Fruit fly (Drosophila melanogaster) whole organism, embryonic: ENCODE data around the gene MBD-like.

Experiments used
- Adf1 ChIP-seq: fragments of 200-800 bp; sonication (Bioruptor generic); IDR thresholded peaks from 2 replicates; pipeline ENCODE4 v1.3.6; 2022; ENCODE audit warnings: missing biosample characterization, missing genetic modification characterization
- C15 ChIP-seq: fragments of 200-800 bp; sonication (Bioruptor generic); IDR thresholded peaks from 3 replicates; pipeline ENCODE4 v1.3.6; 2022; ENCODE audit warnings: missing biosample characterization, missing genetic modification characterization
- CG10959 ChIP-seq: fragments of 200-800 bp; sonication (Bioruptor generic); IDR thresholded peaks from 2 replicates; pipeline ENCODE4 v1.3.6; 2022; ENCODE audit warnings: missing biosample characterization, missing genetic modification characterization
- CG11398 ChIP-seq: fragments of 200-800 bp; sonication (Bioruptor generic); optimal IDR thresholded peaks from 2 replicates; lab custom pipeline; 2016; ENCODE audit warnings: missing biosample characterization, missing genetic modification characterization
- CG11456 ChIP-seq: fragments of 200-800 bp; sonication (Bioruptor generic); IDR thresholded peaks from 3 replicates; pipeline ENCODE4 v1.3.6; 2022; ENCODE audit warnings: missing biosample characterization, missing genetic modification characterization
- CG11696 ChIP-seq: fragments of 200-800 bp; sonication (Bioruptor generic); IDR thresholded peaks from 2 replicates; pipeline ENCODE4 v1.3.6; 2022; ENCODE audit warnings: missing biosample characterization, missing genetic modification characterization
- CG14965 ChIP-seq: fragments of 200-800 bp; sonication (Bioruptor generic); optimal IDR thresholded peaks from 2 replicates; lab custom pipeline; 2016; ENCODE audit warnings: missing biosample characterization, missing genetic modification characterization, borderline replicate concordance
- CG17186 ChIP-seq: fragments of 200-800 bp; sonication (Bioruptor generic); optimal IDR thresholded peaks from 3 replicates; lab custom pipeline; 2017; ENCODE audit warnings: missing biosample characterization, missing genetic modification reagents, missing genetic modification characterization
- CG5953 ChIP-seq: fragments of 200-800 bp; sonication (Bioruptor generic); IDR thresholded peaks from 2 replicates; pipeline ENCODE4 v1.3.6; 2022; ENCODE audit warnings: missing biosample characterization, missing genetic modification characterization
- CG7928 ChIP-seq: fragments of 200-800 bp; sonication (Bioruptor generic); optimal IDR thresholded peaks from 2 replicates; lab custom pipeline; 2017; ENCODE audit warnings: missing biosample characterization, mild to moderate bottlenecking, missing genetic modification characterization
- CG8478 ChIP-seq: fragments of >200 bp; optimal IDR thresholded peaks from 2 replicates; lab custom pipeline; 2018
- CG9609 ChIP-seq: fragments of 200-800 bp; sonication (Bioruptor generic); optimal IDR thresholded peaks from 3 replicates; lab custom pipeline; 2016; ENCODE audit warnings: missing biosample characterization, missing genetic modification characterization
- CG9797 ChIP-seq: fragments of 200-800 bp; sonication (Bioruptor generic); optimal IDR thresholded peaks from 3 replicates; lab custom pipeline; 2018; ENCODE audit warnings: missing biosample characterization, mild to moderate bottlenecking, missing genetic modification characterization
- CG9876 ChIP-seq: fragments of 200-800 bp; sonication (Bioruptor generic); optimal IDR thresholded peaks from 2 replicates; lab custom pipeline; 2016; ENCODE audit warnings: missing biosample characterization, missing genetic modification characterization
- CoRest ChIP-seq: fragments of 200-800 bp; sonication (Bioruptor generic); optimal IDR thresholded peaks from 3 replicates; lab custom pipeline; 2018; ENCODE audit warnings: missing biosample characterization, mild to moderate bottlenecking, missing genetic modification characterization, moderate library complexity
- Doc2 ChIP-seq: fragments of 200-800 bp; sonication (Bioruptor generic); IDR thresholded peaks from 2 replicates; pipeline ENCODE4 v1.3.6; 2022; ENCODE audit warnings: missing biosample characterization, missing genetic modification characterization
- Doc3 ChIP-seq: fragments of 200-800 bp; sonication (Bioruptor generic); IDR thresholded peaks from 3 replicates; pipeline ENCODE4 v1.3.6; 2022; ENCODE audit warnings: missing biosample characterization, missing genetic modification characterization; ENCODE audit not compliant: partially characterized antibody
- Elba2 ChIP-seq: fragments of 200-800 bp; sonication (Bioruptor generic); optimal IDR thresholded peaks from 3 replicates; lab custom pipeline; 2016; ENCODE audit warnings: missing biosample characterization, missing genetic modification characterization
- MBD-R2 ChIP-seq: fragments of 200-800 bp; sonication (Bioruptor generic); IDR thresholded peaks from 2 replicates; pipeline ENCODE4 v1.3.6; 2022; ENCODE audit warnings: missing biosample characterization, missing genetic modification characterization
- Opbp ChIP-seq: fragments of 200-800 bp; sonication (Bioruptor generic); IDR thresholded peaks from 3 replicates; pipeline ENCODE4 v1.3.6; 2022; ENCODE audit warnings: missing biosample characterization, missing genetic modification characterization; ENCODE audit not compliant: partially characterized antibody
- Optix ChIP-seq: fragments of 200-800 bp; sonication (Bioruptor generic); IDR thresholded peaks from 3 replicates; pipeline ENCODE4 v1.3.6; 2022; ENCODE audit warnings: missing biosample characterization, missing genetic modification characterization
- PHDP ChIP-seq: fragments of 200-800 bp; sonication (Bioruptor generic); optimal IDR thresholded peaks from 3 replicates; lab custom pipeline; 2018; ENCODE audit warnings: missing biosample characterization, mild to moderate bottlenecking, missing genetic modification characterization, moderate library complexity
- Pdp1 ChIP-seq, 2 experiments: fragments of 200-800 bp; sonication (Bioruptor generic); optimal IDR thresholded peaks; 3 replicates each; lab custom pipeline; 2016; ENCODE audit warnings: missing biosample characterization in 2 of 2, missing genetic modification characterization in 2 of 2, mild to moderate bottlenecking in 1 of 2, moderate library complexity in 1 of 2
- Side ChIP-seq: fragments of 200-800 bp; sonication (Bioruptor generic); optimal IDR thresholded peaks from 2 replicates; lab custom pipeline; 2016; ENCODE audit warnings: missing biosample characterization, missing genetic modification characterization
- Xrp1 ChIP-seq: fragments of 200-800 bp; sonication (Bioruptor generic); IDR thresholded peaks from 2 replicates; pipeline ENCODE4 v1.3.6; 2022; ENCODE audit warnings: missing biosample characterization, missing genetic modification characterization
- ato ChIP-seq: fragments of 200-800 bp; sonication (Bioruptor generic); IDR thresholded peaks from 2 replicates; pipeline ENCODE4 v1.3.6; 2022; ENCODE audit warnings: missing biosample characterization, missing genetic modification characterization; ENCODE audit not compliant: partially characterized antibody
- br ChIP-seq: fragments of >200 bp; optimal IDR thresholded peaks from 2 replicates; lab custom pipeline; 2017
- chn ChIP-seq: fragments of 200-800 bp; sonication (Bioruptor generic); optimal IDR thresholded peaks from 2 replicates; lab custom pipeline; 2016; ENCODE audit warnings: missing biosample characterization, missing genetic modification characterization
- ci ChIP-seq: fragments of 200-800 bp; sonication (Bioruptor generic); IDR thresholded peaks from 3 replicates; pipeline ENCODE4 v1.3.6; 2022; ENCODE audit warnings: missing biosample characterization, missing genetic modification characterization
- corto ChIP-seq: fragments of 200-800 bp; sonication (Bioruptor generic); optimal IDR thresholded peaks from 2 replicates; lab custom pipeline; 2016; ENCODE audit warnings: missing biosample characterization, mild to moderate bottlenecking, missing genetic modification characterization, moderate library complexity
- dysf ChIP-seq: fragments of 200-800 bp; sonication (Bioruptor generic); IDR thresholded peaks from 3 replicates; pipeline ENCODE4 v1.3.6; 2022; ENCODE audit warnings: missing biosample characterization, missing genetic modification characterization
- emc ChIP-seq: fragments of 200-800 bp; sonication (Bioruptor generic); optimal IDR thresholded peaks from 2 replicates; lab custom pipeline; 2016; ENCODE audit warnings: missing biosample characterization, missing genetic modification characterization
- gce ChIP-seq: fragments of 200-800 bp; sonication (Bioruptor generic); IDR thresholded peaks from 3 replicates; pipeline ENCODE4 v1.3.6; 2022; ENCODE audit warnings: missing biosample characterization, missing genetic modification characterization
- gfzf ChIP-seq: fragments of 200-800 bp; sonication (Bioruptor generic); optimal IDR thresholded peaks from 2 replicates; lab custom pipeline; 2016; ENCODE audit warnings: missing biosample characterization, mild to moderate bottlenecking, missing genetic modification characterization, moderate library complexity
- klu ChIP-seq: fragments of 200-800 bp; sonication (Bioruptor generic); IDR thresholded peaks from 2 replicates; pipeline ENCODE4 v1.3.6; 2022; ENCODE audit warnings: missing biosample characterization, missing genetic modification characterization
- lbe ChIP-seq: fragments of 200-800 bp; sonication (Bioruptor generic); optimal IDR thresholded peaks from 2 replicates; lab custom pipeline; 2016; ENCODE audit warnings: missing biosample characterization, mild to moderate bottlenecking, missing genetic modification characterization
- mam ChIP-seq: fragments of 200-800 bp; sonication (Bioruptor generic); optimal IDR thresholded peaks from 3 replicates; lab custom pipeline; 2016; ENCODE audit warnings: missing biosample characterization, missing genetic modification characterization
- mld ChIP-seq: fragments of 200-800 bp; sonication (Bioruptor generic); IDR thresholded peaks from 3 replicates; pipeline ENCODE4 v1.3.6; 2022; ENCODE audit warnings: missing biosample characterization, missing genetic modification characterization; ENCODE audit not compliant: partially characterized antibody
- oc ChIP-seq: fragments of 200-800 bp; sonication (Bioruptor generic); optimal IDR thresholded peaks from 2 replicates; lab custom pipeline; 2018; ENCODE audit warnings: missing biosample characterization, mild to moderate bottlenecking, missing genetic modification characterization, moderate library complexity
- rib ChIP-seq: fragments of 200-800 bp; sonication (Bioruptor generic); IDR thresholded peaks from 2 replicates; pipeline ENCODE4 v1.3.6; 2022; ENCODE audit warnings: missing biosample characterization, missing genetic modification characterization
- sisA ChIP-seq: fragments of 200-800 bp; sonication (Bioruptor generic); IDR thresholded peaks from 2 replicates; pipeline ENCODE4 v1.3.6; 2022; ENCODE audit warnings: missing biosample characterization, missing genetic modification characterization
- slou ChIP-seq: fragments of 200-800 bp; sonication (Bioruptor generic); optimal IDR thresholded peaks from 3 replicates; lab custom pipeline; 2016; ENCODE audit warnings: missing biosample characterization, missing genetic modification characterization
- slp2 ChIP-seq: fragments of 200-800 bp; sonication (Bioruptor generic); optimal IDR thresholded peaks from 2 replicates; lab custom pipeline; 2016; ENCODE audit warnings: missing biosample characterization, missing genetic modification characterization
- stc ChIP-seq: fragments of 200-800 bp; sonication (Bioruptor generic); IDR thresholded peaks from 2 replicates; pipeline ENCODE4 v1.3.6; 2022; ENCODE audit warnings: missing biosample characterization, missing genetic modification characterization
- sug ChIP-seq: fragments of 200-800 bp; optimal IDR thresholded peaks from 2 replicates; lab custom pipeline; 2019; ENCODE audit warnings: missing biosample characterization, mild to moderate bottlenecking, missing genetic modification characterization, moderate library complexity
- trem ChIP-seq: fragments of 200-800 bp; optimal IDR thresholded peaks from 3 replicates; lab custom pipeline; 2019; ENCODE audit warnings: missing biosample characterization, mild to moderate bottlenecking, missing genetic modification characterization, moderate library complexity
- twi ChIP-seq: fragments of 200-800 bp; optimal IDR thresholded peaks from 2 replicates; lab custom pipeline; 2019; ENCODE audit warnings: missing biosample characterization, mild to moderate bottlenecking, missing genetic modification characterization, moderate library complexity
- unpg ChIP-seq: fragments of 200-800 bp; sonication (Bioruptor generic); optimal IDR thresholded peaks from 3 replicates; lab custom pipeline; 2018; ENCODE audit warnings: missing biosample characterization, mild to moderate bottlenecking, missing genetic modification characterization, moderate library complexity
- wek ChIP-seq: fragments of 200-800 bp; sonication (Bioruptor generic); optimal IDR thresholded peaks from 3 replicates; lab custom pipeline; 2018; ENCODE audit warnings: missing biosample characterization, mild to moderate bottlenecking, missing genetic modification characterization, moderate library complexity
- zen ChIP-seq: fragments of 200-800 bp; sonication (Bioruptor generic); optimal IDR thresholded peaks from 3 replicates; lab custom pipeline; 2018; ENCODE audit warnings: missing biosample characterization, mild to moderate bottlenecking, missing genetic modification characterization, moderate library complexity
- zen2 ChIP-seq: fragments of 200-800 bp; sonication (Bioruptor generic); IDR thresholded peaks from 3 replicates; pipeline ENCODE4 v1.3.6; 2022; ENCODE audit warnings: missing biosample characterization, missing genetic modification characterization; ENCODE audit not compliant: partially characterized antibody

MBD-like gene

DNA sequence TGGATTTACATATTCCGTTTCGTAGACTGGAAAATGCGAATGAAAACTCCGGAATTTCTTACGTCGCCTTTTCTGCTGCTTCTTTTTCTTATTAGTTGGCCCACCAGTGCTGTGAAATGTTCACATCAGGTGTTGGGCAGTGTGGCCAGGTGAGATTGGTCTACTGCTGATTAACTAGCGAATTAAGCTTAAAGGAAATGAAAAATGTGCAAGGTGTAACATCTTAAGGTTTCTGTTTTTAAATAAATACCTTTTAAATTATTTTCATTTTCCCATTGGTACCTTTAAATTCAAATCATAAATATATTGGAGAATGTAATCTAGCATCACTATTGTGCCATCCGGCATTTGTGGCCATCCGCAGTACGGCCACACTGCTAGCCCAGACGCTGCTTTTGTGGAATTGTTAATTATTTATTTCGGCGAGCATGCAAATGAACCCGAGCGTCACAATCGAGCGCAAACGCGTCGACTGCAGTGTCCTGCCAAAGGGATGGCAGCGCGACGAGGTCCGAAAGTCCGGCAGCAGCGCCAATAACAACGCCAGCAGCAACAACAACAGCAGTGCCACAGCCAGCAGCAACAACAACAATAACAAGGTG lies at the start of gene MBD-like, which contains the start of gene AP-1mu (continued):
- TF ChIP-seq ato (GFP tag; lab: Robert Waterston, UW), result no peak
- no peak for TF ChIP-seq zen2 (GFP tag; lab: Robert Waterston, UW)
- peak; percentile 62 for TF ChIP-seq CG9609
- no peak for TF ChIP-seq C15 (GFP tag; lab: Robert Waterston, UW)
- peak; percentile 63; the same call in 1 of the 3 replicates for TF ChIP-seq dysf
- TF ChIP-seq CG9876 (GFP tag; lab: Kevin White, UChicago), result no peak
- peak; percentile 46 for TF ChIP-seq zen (tag; lab: Kevin White, UChicago)
- no peak for TF ChIP-seq gce (GFP tag; lab: Robert Waterston, UW)
- TF ChIP-seq CG11456 (GFP tag; lab: Robert Waterston, UW), result peak; percentile 66; the same call in 2 of the 3 replicates
- peak; percentile 46 for TF ChIP-seq twi (tag; lab: Kevin White, UChicago)
- no peak for TF ChIP-seq CG8478 (lab: Kevin White, UChicago)
- TF ChIP-seq oc, result no peak
- TF ChIP-seq corto, result no peak
- peak; percentile 77 for TF ChIP-seq CG17186 (GFP tag; lab: Kevin White, UChicago)
- TF ChIP-seq wek (GFP tag; lab: Kevin White, UChicago), result no peak
- TF ChIP-seq trem (tag; lab: Kevin White, UChicago), result peak; percentile 80
- TF ChIP-seq MBD-R2 (GFP tag; lab: Robert Waterston, UW), result peak; percentile 81
- peak; percentile 99 for TF ChIP-seq Elba2 (GFP tag; lab: Kevin White, UChicago)
- TF ChIP-seq slp2, result peak; percentile 56
- peak; percentile 70 for TF ChIP-seq mam (GFP tag; lab: Kevin White, UChicago)
- TF ChIP-seq CG11696 (GFP tag; lab: Robert Waterston, UW), result no peak
- no peak for TF ChIP-seq stc (GFP tag; lab: Robert Waterston, UW)
- peak; percentile 66 for TF ChIP-seq unpg
- TF ChIP-seq CG7928, result peak; percentile 6
- TF ChIP-seq gfzf (GFP tag; lab: Kevin White, UChicago), result peak; percentile 89
- TF ChIP-seq Doc2 (GFP tag; lab: Robert Waterston, UW), result no peak
- TF ChIP-seq emc (GFP tag; lab: Kevin White, UChicago), result peak; percentile 1
- TF ChIP-seq CG9797, result peak; percentile 94
- peak; percentile 45; the same call in 1 of the 2 replicates for TF ChIP-seq rib (GFP tag; lab: Robert Waterston, UW)
- peak; percentile 77 for TF ChIP-seq chn (GFP tag; lab: Kevin White, UChicago)
- peak; percentile 9; the same call in 1 of the 3 replicates for TF ChIP-seq Optix (GFP tag; lab: Robert Waterston, UW)
- TF ChIP-seq Side (GFP tag; lab: Kevin White, UChicago), result peak; percentile 39
- no peak for TF ChIP-seq Doc3
- TF ChIP-seq slou, result peak; percentile 45
- TF ChIP-seq sisA, result peak; percentile 56
- TF ChIP-seq br (lab: Kevin White, UChicago), result no peak
- peak; percentile 70 for TF ChIP-seq sug (tag; lab: Kevin White, UChicago)
- 0 out of 3 replicates have a peak, but pooled peaks have one; percentile 17 for TF ChIP-seq mld (GFP tag; lab: Robert Waterston, UW)
- TF ChIP-seq Opbp, result no peak
- TF ChIP-seq lbe (GFP tag; lab: Kevin White, UChicago), result peak; percentile 60
- TF ChIP-seq CG14965 (GFP tag; lab: Kevin White, UChicago), result no peak
- peak; percentile 41; the same call in 1 of the 2 replicates for TF ChIP-seq klu (GFP tag; lab: Robert Waterston, UW)
- peak; percentile 33; the same call in 1 of the 2 replicates for TF ChIP-seq Adf1 (GFP tag; lab: Robert Waterston, UW)
- 0 out of 3 replicates have a peak, but pooled peaks have one; percentile 41 for TF ChIP-seq ci (GFP tag; lab: Robert Waterston, UW)
- no peak for TF ChIP-seq CG5953
- TF ChIP-seq CoRest (tag; lab: Kevin White, UChicago), result peak; percentile 72
- TF ChIP-seq Xrp1 (GFP tag; lab: Robert Waterston, UW), result peak; percentile 50
- no peak for TF ChIP-seq CG10959 (GFP tag; lab: Robert Waterston, UW)
- peak; percentile 55 for TF ChIP-seq PHDP (tag; lab: Kevin White, UChicago)
- peak; percentile 34 for TF ChIP-seq CG11398 (GFP tag; lab: Kevin White, UChicago)
- TF ChIP-seq Pdp1 (GFP tag; optimal IDR thresholded peaks at IDR 0.05; lab: Kevin White, UChicago), result peak; percentile 59 to 83
